Worm (Caenorhabditis elegans) whole organism, L4/young adult: ENCODE measurements around the gene ZK792.5.

Experiments used
- W03F9.2 ChIP-seq: fragments of 150-350 bp; optimal IDR thresholded peaks from 2 replicates; lab custom pipeline; 2014; ENCODE audit warnings: missing biosample characterization, missing genetic modification characterization
- him-1 ChIP-seq: sonication (generic microtip); optimal IDR thresholded peaks from 2 replicates; lab custom pipeline; 2016; ENCODE audit warnings: missing genotype, missing genetic modification reagents, missing genetic modification characterization, missing compliant biosample characterization

- TF ChIP-seq him-1 (tag; lab: Kevin White, UChicago), result no peak
- no peak for TF ChIP-seq W03F9.2 (tag; lab: Kevin White, UChicago)
Measured at ce11 chrIV:11697514-11697913, 9.6 kb upstream of the ZK792.5 start.
